Fruit fly (Drosophila melanogaster) whole organism, pupa: ENCODE data around the gene Uch-L5.

ENCODE experiments used
- CG10348 ChIP-seq: fragments of 200-800 bp; sonication (Bioruptor generic); IDR thresholded peaks from 2 replicates; pipeline ENCODE4 v1.3.6; 2022; ENCODE audit warnings: missing biosample characterization, missing genetic modification characterization
- CG12605 ChIP-seq: fragments of 200-800 bp; sonication (Bioruptor generic); IDR thresholded peaks from 2 replicates; pipeline ENCODE4 v1.3.6; 2022; ENCODE audit warnings: missing biosample characterization, missing genetic modification characterization
- CG14655 ChIP-seq: fragments of 200-800 bp; sonication (Bioruptor generic); optimal IDR thresholded peaks from 3 replicates; lab custom pipeline; 2017; ENCODE audit warnings: mild to moderate bottlenecking, missing biosample characterization, missing genetic modification reagents, missing genetic modification characterization
- CG32121 ChIP-seq: fragments of 200-800 bp; sonication (Bioruptor generic); IDR thresholded peaks from 2 replicates; pipeline ENCODE4 v1.3.6; 2022; ENCODE audit warnings: missing biosample characterization, missing genetic modification characterization
- CG34367 ChIP-seq: fragments of 200-800 bp; sonication (Bioruptor generic); optimal IDR thresholded peaks from 2 replicates; lab custom pipeline; 2018; ENCODE audit warnings: missing biosample characterization, mild to moderate bottlenecking, missing genetic modification characterization
- CG4496 ChIP-seq: fragments of 200-800 bp; sonication (Bioruptor generic); IDR thresholded peaks from 3 replicates; pipeline ENCODE4 v1.3.6; 2022; ENCODE audit warnings: missing biosample characterization, missing genetic modification characterization
- CG8301 ChIP-seq: fragments of 200-800 bp; sonication (Bioruptor generic); optimal IDR thresholded peaks from 2 replicates; lab custom pipeline; 2018; ENCODE audit warnings: missing biosample characterization, mild to moderate bottlenecking, missing genetic modification characterization
- EcR ChIP-seq: fragments of 200-800 bp; sonication (Bioruptor generic); optimal IDR thresholded peaks from 3 replicates; lab custom pipeline; 2019; ENCODE audit warnings: missing biosample characterization, missing genetic modification characterization, mild to moderate bottlenecking, moderate library complexity, missing genetic modification reagents
- Ets98B ChIP-seq: fragments of 200-800 bp; sonication (Bioruptor generic); IDR thresholded peaks from 2 replicates; pipeline ENCODE4 v1.3.6; 2022; ENCODE audit warnings: missing biosample characterization, missing genetic modification characterization
- Pif1A ChIP-seq: fragments of 200-800 bp; sonication (Bioruptor generic); optimal IDR thresholded peaks from 3 replicates; lab custom pipeline; 2016; ENCODE audit warnings: missing biosample characterization, missing genetic modification characterization
- Snoo ChIP-seq: fragments of 200-800 bp; sonication (Bioruptor generic); optimal IDR thresholded peaks from 3 replicates; lab custom pipeline; 2017; ENCODE audit warnings: missing biosample characterization, mild to moderate bottlenecking, missing genetic modification characterization, inconsistent platforms
- fd96Ca ChIP-seq: fragments of 200-800 bp; sonication (Bioruptor generic); IDR thresholded peaks from 3 replicates; pipeline ENCODE4 v1.3.6; 2022; ENCODE audit warnings: missing biosample characterization, missing genetic modification characterization
- gl ChIP-seq: fragments of 200-800 bp; sonication (Bioruptor generic); optimal IDR thresholded peaks from 2 replicates; lab custom pipeline; 2018; ENCODE audit warnings: missing biosample characterization, mild to moderate bottlenecking, missing genetic modification characterization
- rn ChIP-seq: fragments of 200-800 bp; sonication (Bioruptor generic); IDR thresholded peaks from 2 replicates; pipeline ENCODE4 v1.3.6; 2022; ENCODE audit warnings: missing biosample characterization, missing genetic modification characterization

DNA sequence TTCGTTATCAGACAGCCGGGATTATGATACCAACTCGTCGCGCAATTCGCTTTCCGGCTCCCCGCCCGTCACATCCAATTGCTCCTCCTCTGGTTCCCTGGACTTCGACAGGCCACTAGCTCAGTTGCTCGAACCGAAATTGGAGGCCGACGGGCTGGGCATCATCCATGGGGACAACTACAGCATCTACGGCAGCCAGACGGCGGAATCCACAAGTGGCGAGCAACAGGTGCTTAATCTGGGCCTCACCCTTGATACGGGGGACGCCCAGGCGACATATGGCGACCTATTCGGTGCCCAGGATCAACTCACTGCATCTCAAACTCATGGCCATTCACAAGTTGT is 46.2 kb downstream of the Uch-L5 start:
- no peak for TF ChIP-seq EcR (GFP tag; lab: Kevin White, UChicago)
- TF ChIP-seq CG32121: no peak
- no peak for TF ChIP-seq CG4496 (GFP tag; lab: Robert Waterston, UW)
- TF ChIP-seq rn (GFP tag; lab: Robert Waterston, UW): no peak
- no peak for TF ChIP-seq CG34367 (tag; lab: Kevin White, UChicago)
- no peak for TF ChIP-seq fd96Ca
- TF ChIP-seq Snoo (tag; lab: Kevin White, UChicago): no peak
- TF ChIP-seq CG10348 (GFP tag; lab: Robert Waterston, UW): no peak
- TF ChIP-seq CG14655 (GFP tag; lab: Kevin White, UChicago): no peak
- TF ChIP-seq CG12605 (GFP tag; lab: Robert Waterston, UW): peak; percentile 42; the same call in 1 of the 2 replicates
- no peak for TF ChIP-seq gl
- no peak for TF ChIP-seq CG8301
- TF ChIP-seq Pif1A (GFP tag; lab: Kevin White, UChicago): no peak
- no peak for TF ChIP-seq Ets98B (GFP tag; lab: Robert Waterston, UW)
